Worm (Caenorhabditis elegans) whole organism, L3 larva: ENCODE measurements around the gene pis-1.
"Not testable (repeated sequence)": the region's sequence is repeated elsewhere in the genome, so short reads cannot be mapped to it uniquely, and the experiment has no call there.

ENCODE experiments used
- R02D3.7 ChIP-seq: fragments of 150-350 bp; optimal IDR thresholded peaks from 2 replicates; lab custom pipeline; 2014; ENCODE audit warnings: missing biosample characterization, missing genetic modification characterization
- ZK546.5 ChIP-seq: sonication (generic microtip); optimal IDR thresholded peaks from 2 replicates; lab custom pipeline; 2017; ENCODE audit warnings: missing biosample characterization, missing genetic modification characterization
- aly-2 ChIP-seq: fragments of 150-350 bp; optimal IDR thresholded peaks from 2 replicates; lab custom pipeline; 2014; ENCODE audit warnings: missing biosample characterization, missing genetic modification characterization
- ama-1 ChIP-seq: fragments of 150-350 bp; optimal IDR thresholded peaks from 2 replicates; lab custom pipeline; 2018
- ceh-16 ChIP-seq: sonication (generic microtip); optimal IDR thresholded peaks from 2 replicates; lab custom pipeline; 2017; ENCODE audit warnings: missing biosample characterization, missing genetic modification characterization
- ceh-82 ChIP-seq: fragments of 150-350 bp; optimal IDR thresholded peaks from 2 replicates; lab custom pipeline; 2014; ENCODE audit warnings: missing biosample characterization, missing genetic modification characterization
- ceh-9 ChIP-seq: sonication (generic microtip); optimal IDR thresholded peaks from 2 replicates; lab custom pipeline; 2018; ENCODE audit warnings: missing biosample characterization, missing genetic modification characterization
- egl-27 ChIP-seq: sonication (generic microtip); optimal IDR thresholded peaks from 4 replicates; lab custom pipeline; 2017; ENCODE audit warnings: missing biosample characterization, missing genetic modification reagents, missing genetic modification characterization
- egl-5 ChIP-seq: fragments of 150-350 bp; optimal IDR thresholded peaks from 2 replicates; lab custom pipeline; 2017; ENCODE audit warnings: missing biosample characterization, missing genetic modification reagents, missing genetic modification characterization, inconsistent platforms
- elt-1 ChIP-seq: fragments of 150-350 bp; optimal IDR thresholded peaks from 2 replicates; lab custom pipeline; 2014; ENCODE audit warnings: missing biosample characterization, missing genetic modification characterization
- elt-3 ChIP-seq, 3 experiments: fragments of 150-350 bp in 1 of 3; sonication (generic microtip) in 2 of 3; optimal IDR thresholded peaks; 2 replicates in 2 of 3; 4 replicates in 1 of 3; lab custom pipeline; 2014 to 2017; ENCODE audit warnings: missing biosample characterization in 3 of 3, missing genetic modification characterization in 3 of 3
- eor-1 ChIP-seq, 2 experiments: fragments of 150-350 bp; optimal IDR thresholded peaks; 2 replicates each; lab custom pipeline; 2014 to 2018; ENCODE audit warnings: missing biosample characterization in 2 of 2, missing genetic modification characterization in 2 of 2
- fkh-10 ChIP-seq: sonication (generic microtip); optimal IDR thresholded peaks from 2 replicates; lab custom pipeline; 2017; ENCODE audit warnings: missing biosample characterization, missing genetic modification reagents, missing genetic modification characterization
- fkh-2 ChIP-seq: fragments of 150-350 bp; optimal IDR thresholded peaks from 2 replicates; lab custom pipeline; 2014; ENCODE audit warnings: missing biosample characterization, missing genetic modification reagents, missing genetic modification characterization
- fos-1 ChIP-seq: fragments of 150-350 bp; optimal IDR thresholded peaks from 2 replicates; lab custom pipeline; 2014; ENCODE audit warnings: missing biosample characterization, missing genetic modification characterization
- hmg-11 ChIP-seq: sonication (generic microtip); optimal IDR thresholded peaks from 2 replicates; lab custom pipeline; 2016; ENCODE audit warnings: missing genetic modification characterization, missing compliant biosample characterization
- lin-39 ChIP-seq: fragments of 150-350 bp; optimal IDR thresholded peaks from 2 replicates; lab custom pipeline; 2018; ENCODE audit warnings: missing biosample characterization, missing genetic modification reagents, missing genetic modification characterization
- lsy-12 ChIP-seq: sonication (generic microtip); optimal IDR thresholded peaks from 2 replicates; lab custom pipeline; 2016; ENCODE audit warnings: mild to moderate bottlenecking, missing genetic modification characterization, missing compliant biosample characterization
- mdl-1 ChIP-seq: fragments of 150-350 bp; optimal IDR thresholded peaks from 2 replicates; lab custom pipeline; 2014; ENCODE audit warnings: missing biosample characterization, missing genetic modification characterization
- mml-1 ChIP-seq: fragments of 150-350 bp; sonication (generic microtip); optimal IDR thresholded peaks from 3 replicates; lab custom pipeline; 2014; ENCODE audit warnings: missing biosample characterization, missing genetic modification characterization
- nhr-11 ChIP-seq: fragments of 150-350 bp; optimal IDR thresholded peaks from 2 replicates; lab custom pipeline; 2014; ENCODE audit warnings: missing biosample characterization, missing genetic modification characterization
- nhr-12 ChIP-seq: fragments of 150-350 bp; optimal IDR thresholded peaks from 2 replicates; lab custom pipeline; 2014; ENCODE audit warnings: missing biosample characterization, missing genetic modification characterization
- nhr-237 ChIP-seq: fragments of 150-350 bp; optimal IDR thresholded peaks from 2 replicates; lab custom pipeline; 2014; ENCODE audit warnings: missing biosample characterization, missing genetic modification characterization
- nhr-25 ChIP-seq: sonication (generic microtip); optimal IDR thresholded peaks from 2 replicates; lab custom pipeline; 2017; ENCODE audit warnings: missing biosample characterization, missing genetic modification characterization
- nhr-28 ChIP-seq: fragments of 150-350 bp; optimal IDR thresholded peaks from 2 replicates; lab custom pipeline; 2014; ENCODE audit warnings: missing biosample characterization, missing genetic modification characterization
- nhr-76 ChIP-seq: fragments of 150-350 bp; sonication (generic microtip); optimal IDR thresholded peaks from 5 replicates; lab custom pipeline; 2014; ENCODE audit warnings: missing biosample characterization, missing genetic modification characterization
- nhr-77 ChIP-seq: fragments of 150-350 bp; optimal IDR thresholded peaks from 2 replicates; lab custom pipeline; 2014; ENCODE audit warnings: missing biosample characterization, missing genetic modification characterization
- pha-4 ChIP-seq: fragments of 150-350 bp; optimal IDR thresholded peaks from 2 replicates; lab custom pipeline; 2014; ENCODE audit warnings: missing biosample characterization, missing genetic modification reagents, missing genetic modification characterization
- pqm-1 ChIP-seq: fragments of 150-350 bp; optimal IDR thresholded peaks from 2 replicates; lab custom pipeline; 2017; ENCODE audit warnings: missing biosample characterization, missing genetic modification characterization, inconsistent platforms
- skn-1 ChIP-seq: fragments of 150-350 bp; optimal IDR thresholded peaks from 2 replicates; lab custom pipeline; 2014; ENCODE audit warnings: missing biosample characterization, missing genetic modification characterization
- snpc-4 ChIP-seq: fragments of 150-350 bp; optimal IDR thresholded peaks from 2 replicates; lab custom pipeline; 2014; ENCODE audit warnings: missing biosample characterization, missing genetic modification characterization
- tbx-2 ChIP-seq: sonication (generic microtip); optimal IDR thresholded peaks from 2 replicates; lab custom pipeline; 2016; ENCODE audit warnings: mild to moderate bottlenecking, missing genetic modification characterization, missing compliant biosample characterization
- unc-39 ChIP-seq: sonication (generic microtip); optimal IDR thresholded peaks from 4 replicates; lab custom pipeline; 2017; ENCODE audit warnings: missing biosample characterization, missing genetic modification characterization
- ztf-4 ChIP-seq: fragments of 150-350 bp; optimal IDR thresholded peaks from 2 replicates; lab custom pipeline; 2014; ENCODE audit warnings: missing biosample characterization, missing genetic modification characterization

Gene pis-1

DNA sequence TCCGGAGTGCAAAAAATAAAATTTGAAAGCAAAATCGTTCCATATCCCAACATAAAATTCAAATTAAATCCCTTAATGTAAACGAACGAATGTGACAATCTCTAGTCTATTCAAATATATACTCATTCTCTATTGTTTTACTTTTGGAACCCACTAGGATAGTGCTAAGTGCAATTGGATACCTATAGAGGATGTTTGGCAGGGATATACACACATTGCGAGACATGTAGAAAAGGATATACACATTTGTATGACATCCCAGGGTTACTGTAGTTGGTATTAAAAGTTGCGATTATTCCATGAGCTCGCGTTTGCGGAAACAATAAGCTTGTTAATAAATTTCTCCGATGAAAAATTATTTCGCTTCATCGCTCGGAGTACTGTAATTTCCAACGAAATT lies 23.0 kb downstream of the pis-1 start:
- TF ChIP-seq nhr-237 (tag; lab: Kevin White, UChicago), result no peak
- TF ChIP-seq ZK546.5 (tag; lab: Kevin White, UChicago), result no peak
- TF ChIP-seq nhr-11, result no peak
- TF ChIP-seq egl-5, result no peak
- TF ChIP-seq fkh-10 (GFP tag; lab: Kevin White, UChicago), result no peak
- no peak for TF ChIP-seq unc-39 (tag; lab: Kevin White, UChicago)
- no peak for TF ChIP-seq aly-2 (tag; lab: Kevin White, UChicago)
- no peak for TF ChIP-seq tbx-2 (tag; lab: Kevin White, UChicago)
- no peak for TF ChIP-seq lsy-12
- TF ChIP-seq elt-3 (tag; optimal IDR thresholded peaks at IDR 0.05; lab: Kevin White, UChicago), result no peak
- TF ChIP-seq nhr-12 (tag; lab: Kevin White, UChicago), result no peak
- no peak for TF ChIP-seq skn-1 (tag; lab: Kevin White, UChicago)
- no peak for TF ChIP-seq mml-1 (tag; lab: Kevin White, UChicago)
- no peak for TF ChIP-seq pqm-1 (tag; lab: Kevin White, UChicago)
- TF ChIP-seq mdl-1, result no peak
- TF ChIP-seq ztf-4 (tag; lab: Kevin White, UChicago), result no peak

DNA sequence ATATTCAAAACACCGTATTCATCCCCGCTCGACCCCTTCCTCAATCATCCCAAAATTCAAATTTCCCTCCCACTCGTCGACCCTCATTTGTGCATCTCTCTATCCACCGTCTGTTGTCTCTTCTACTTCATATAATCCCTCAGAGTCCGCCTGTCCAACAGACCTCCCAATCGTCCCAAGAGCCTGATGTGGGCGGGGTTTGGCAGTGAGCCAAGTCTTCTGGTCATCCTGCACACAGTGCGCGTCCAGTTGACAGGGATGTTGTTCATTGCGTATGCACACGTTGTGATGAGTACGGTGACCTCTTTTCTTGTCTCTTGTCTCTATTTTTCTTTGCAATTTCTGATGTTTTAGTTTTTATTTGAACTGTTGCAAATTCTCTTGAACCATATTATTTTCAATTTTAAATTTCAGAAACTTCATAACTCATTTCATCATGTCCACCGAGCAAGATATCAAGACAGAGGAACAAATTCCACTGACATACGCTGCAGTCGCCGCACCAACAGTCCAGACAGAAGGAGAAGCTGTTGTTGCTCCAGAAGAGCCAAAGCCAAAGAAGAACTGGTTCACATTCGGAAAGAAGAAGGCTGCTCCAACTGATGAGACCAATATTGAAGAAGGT lies 24.2 kb downstream of the pis-1 start, which contains the start of gene cav-1:
cav-1 (plus strand) TSS at position 415 of the 625 bp plus-strand sequence.
- TF ChIP-seq egl-27 (no peak), fos-1 (tag; lab: Kevin White, UChicago) (no peak), lsy-12 (no peak), ceh-82 (tag; lab: Kevin White, UChicago) (no peak), lin-39 (tag; lab: Kevin White, UChicago) (no peak), skn-1 (tag; lab: Kevin White, UChicago) (no peak), ZK546.5 (tag; lab: Kevin White, UChicago) (no peak), fkh-10 (GFP tag; lab: Kevin White, UChicago) (no peak), eor-1 (tag; optimal IDR thresholded peaks at IDR 0.05; lab: Kevin White, UChicago) (no peak), nhr-237 (tag; lab: Kevin White, UChicago) (no peak), pha-4 (no peak), nhr-76 (no peak), elt-1 (no peak), R02D3.7 (tag; lab: Kevin White, UChicago) (no peak), egl-5 (no peak), fkh-2 (tag; lab: Kevin White, UChicago) (no peak)

DNA sequence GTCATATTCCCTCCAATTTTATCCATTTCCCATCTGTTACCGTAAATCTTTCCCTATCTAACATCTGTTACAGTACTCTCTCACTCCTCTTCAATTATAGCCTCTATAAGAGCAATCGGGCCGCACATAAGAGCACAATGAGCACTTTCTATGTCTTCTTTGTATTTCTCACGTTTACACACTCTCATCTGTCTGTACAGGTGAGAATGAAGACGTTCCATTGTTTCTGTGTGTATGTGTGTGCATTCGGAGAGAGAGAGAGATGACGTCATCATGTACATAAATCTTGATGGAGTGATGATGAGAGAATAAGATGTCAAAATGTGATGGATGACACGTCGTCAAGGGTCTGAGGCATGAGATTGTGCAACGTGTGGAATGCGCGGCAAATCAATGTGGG lies 25.6 kb downstream of the pis-1 start:
- TF ChIP-seq ztf-4 (tag; lab: Kevin White, UChicago), result no peak
- no peak for TF ChIP-seq nhr-28 (tag; lab: Kevin White, UChicago)
- TF ChIP-seq nhr-237 (tag; lab: Kevin White, UChicago), result no peak
- no peak for TF ChIP-seq unc-39 (tag; lab: Kevin White, UChicago)
- no peak for TF ChIP-seq ama-1 (lab: Kevin White, UChicago)
- no peak for TF ChIP-seq nhr-12 (tag; lab: Kevin White, UChicago)
- no peak for TF ChIP-seq tbx-2 (tag; lab: Kevin White, UChicago)
- TF ChIP-seq ZK546.5 (tag; lab: Kevin White, UChicago), result no peak
- no peak for TF ChIP-seq nhr-25 (tag; lab: Kevin White, UChicago)
- TF ChIP-seq nhr-77, result no peak
- no peak for TF ChIP-seq mml-1 (tag; lab: Kevin White, UChicago)
- no peak for TF ChIP-seq lsy-12
- no peak for TF ChIP-seq eor-1 (tag; optimal IDR thresholded peaks at IDR 0.05; lab: Kevin White, UChicago)
- no peak for TF ChIP-seq fkh-2 (tag; lab: Kevin White, UChicago)
- no peak for TF ChIP-seq snpc-4 (tag; lab: Kevin White, UChicago)
- TF ChIP-seq ceh-82 (tag; lab: Kevin White, UChicago), result no peak

DNA sequence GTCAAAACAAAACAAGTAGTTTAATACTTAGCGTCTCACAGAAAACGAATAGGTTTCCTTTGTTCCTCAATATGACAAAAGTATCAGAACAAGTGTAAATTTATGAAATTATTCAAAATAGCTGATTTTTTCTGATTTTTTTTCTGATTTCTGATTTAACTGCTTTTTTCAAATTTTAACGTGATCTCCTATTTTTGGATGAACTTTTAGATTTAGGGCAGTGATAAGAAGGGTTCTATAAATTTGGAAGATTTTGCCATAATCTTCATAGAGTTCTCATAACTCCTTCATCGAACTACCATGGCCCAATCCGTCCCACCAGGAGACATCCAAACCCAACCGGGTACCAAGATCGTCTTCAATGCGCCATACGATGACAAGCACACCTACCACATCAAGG lies 26.6 kb downstream of the pis-1 start, which contains the start of gene msp-78:
msp-78 (plus strand) TSS at position 301 of the 400 bp plus-strand sequence.
- TF ChIP-seq hmg-11 (tag; lab: Kevin White, UChicago); ceh-16 (tag; lab: Kevin White, UChicago); lsy-12: not testable (repeated sequence)
- TF ChIP-seq, all 47 proteins: peak for 0; not testable (repeated sequence) for 47

DNA sequence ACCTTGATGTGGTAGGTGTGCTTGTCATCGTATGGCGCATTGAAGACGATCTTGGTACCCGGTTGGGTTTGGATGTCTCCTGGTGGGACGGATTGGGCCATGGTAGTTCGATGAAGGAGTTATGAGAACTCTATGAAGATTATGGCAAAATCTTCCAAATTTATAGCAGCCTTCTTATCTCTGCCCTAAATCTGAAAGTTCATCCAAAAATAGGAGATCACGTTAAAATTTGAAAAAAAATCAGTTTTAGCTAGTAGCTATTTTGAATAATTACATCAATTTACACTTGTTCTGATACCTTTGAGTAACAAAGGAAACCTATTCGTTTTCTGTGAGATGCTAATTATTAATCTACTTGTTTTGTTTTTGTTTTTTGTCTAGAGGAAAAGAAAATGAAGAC lies 29.3 kb downstream of the pis-1 start, which contains the start of gene msp-79:
msp-79 (minus strand) TSS at position 101 of the 400 bp plus-strand sequence.
- TF ChIP-seq nhr-28 (tag; lab: Kevin White, UChicago); skn-1 (tag; lab: Kevin White, UChicago); ceh-9: not testable (repeated sequence)
